Worm (Caenorhabditis elegans): Measurements from ENCODE around the gene Y34B4A.7.
A peak's percentile ranks its signal among the peaks of the same experiment; 100 is the strongest.

Y34B4A.7 gene

ce11 chrX:5205561-5205960 lies 38.6 kb upstream of the Y34B4A.7 start, which contains the start of gene H28G03.2:
TSS of gene H28G03.2 (plus strand) at chrX:5205760.
- TF ChIP-seq sma-9 (GFP tag; optimal IDR thresholded peaks at IDR 0.05) (peak; percentile 18), sma-9 (tag; optimal IDR thresholded peaks at IDR 0.05) (no peak), ztf-11 (tag; optimal IDR thresholded peaks at IDR 0.05) (no peak), ceh-16 (tag; optimal IDR thresholded peaks at IDR 0.05) (no peak), nhr-237 (tag; optimal IDR thresholded peaks at IDR 0.05) (no peak), ceh-82 (tag; optimal IDR thresholded peaks at IDR 0.05) (no peak), snpc-4 (tag; optimal IDR thresholded peaks at IDR 0.05) (no peak), egl-27 (tag; optimal IDR thresholded peaks at IDR 0.05) (no peak), aly-2 (tag; optimal IDR thresholded peaks at IDR 0.05) (no peak), lsy-2 (tag; optimal IDR thresholded peaks at IDR 0.05) (no peak), crh-2 (tag; optimal IDR thresholded peaks at IDR 0.05) (no peak), sem-4 (tag; optimal IDR thresholded peaks at IDR 0.05) (no peak), nhr-129 (tag; optimal IDR thresholded peaks at IDR 0.05) (peak; percentile 22), F13H6.1 (tag; optimal IDR thresholded peaks at IDR 0.05) (no peak), R02D3.7 (tag; optimal IDR thresholded peaks at IDR 0.05) (no peak), Y55F3AM.14 (GFP tag; optimal IDR thresholded peaks at IDR 0.05) (no peak), ztf-1 (GFP tag; conservative IDR thresholded peaks at IDR 0.05) (no peak), ZK546.5 (tag; optimal IDR thresholded peaks at IDR 0.05) (no peak)

ce11 chrX:5207819-5208218 lies 36.3 kb upstream of the Y34B4A.7 start:
- TF ChIP-seq fos-1 (tag; optimal IDR thresholded peaks at IDR 0.05) (peak; percentile 14), crh-2 (tag; optimal IDR thresholded peaks at IDR 0.05) (peak; percentile 13), elt-3 (tag; optimal IDR thresholded peaks at IDR 0.05) (no peak)

ce11 chrX:5208326-5208725 lies 35.8 kb upstream of the Y34B4A.7 start:
- TF ChIP-seq nhr-129 (tag; optimal IDR thresholded peaks at IDR 0.05) = peak; percentile 22
- no peak for TF ChIP-seq lin-13 (GFP tag; optimal IDR thresholded peaks at IDR 0.05)
- TF ChIP-seq F13H6.1 (tag; optimal IDR thresholded peaks at IDR 0.05) = peak; percentile 71
- TF ChIP-seq alr-1 (tag; optimal IDR thresholded peaks at IDR 0.05) = no peak
- no peak for TF ChIP-seq gmeb-1 (tag; optimal IDR thresholded peaks at IDR 0.05)
- TF ChIP-seq mab-5 (tag; optimal IDR thresholded peaks at IDR 0.05) = no peak
- no peak for TF ChIP-seq crh-2 (tag; optimal IDR thresholded peaks at IDR 0.05)
- TF ChIP-seq elt-1 (tag; optimal IDR thresholded peaks at IDR 0.05) = no peak
- peak in 1 of 2 experiments; percentile 8 for TF ChIP-seq lsy-2 (tag; optimal IDR thresholded peaks at IDR 0.05)

- TF ChIP-seq ceh-16 (tag; optimal IDR thresholded peaks at IDR 0.05) (no peak), ztf-4 (tag; optimal IDR thresholded peaks at IDR 0.05) (no peak), gmeb-1 (tag; optimal IDR thresholded peaks at IDR 0.05) (no peak), sma-9 (GFP tag; optimal IDR thresholded peaks at IDR 0.05) (peak; percentile 40), sma-9 (tag; optimal IDR thresholded peaks at IDR 0.05) (no peak), nhr-11 (tag; optimal IDR thresholded peaks at IDR 0.05) (no peak), ama-1 (optimal IDR thresholded peaks at IDR 0.05) (no peak), R02D3.7 (tag; optimal IDR thresholded peaks at IDR 0.05) (no peak), ztf-1 (GFP tag; conservative IDR thresholded peaks at IDR 0.05) (no peak), aly-2 (tag; optimal IDR thresholded peaks at IDR 0.05) (no peak), elt-3 (tag; optimal IDR thresholded peaks at IDR 0.05) (no peak), fos-1 (tag; optimal IDR thresholded peaks at IDR 0.05) (peak; percentile 28), nhr-6 (tag; optimal IDR thresholded peaks at IDR 0.05) (no peak), nhr-129 (tag; optimal IDR thresholded peaks at IDR 0.05) (no peak), blmp-1 (tag; optimal IDR thresholded peaks at IDR 0.05; ENCODE audit: insufficient read depth) (peak; percentile 32), dmd-4 (tag; optimal IDR thresholded peaks at IDR 0.05) (no peak), mbf-1 (tag; optimal IDR thresholded peaks at IDR 0.05) (no peak), nhr-21 (tag; optimal IDR thresholded peaks at IDR 0.05) (no peak), unc-62 (GFP tag; optimal IDR thresholded peaks at IDR 0.05) (no peak), ceh-82 (tag; optimal IDR thresholded peaks at IDR 0.05) (no peak), F13H6.1 (tag; optimal IDR thresholded peaks at IDR 0.05) (no peak)
Observed at ce11 chrX:5208831-5209230, 35.3 kb upstream of the Y34B4A.7 start.

ce11 chrX:5209429-5209828 lies 34.7 kb upstream of the Y34B4A.7 start:
- TF ChIP-seq mdl-1 (tag; optimal IDR thresholded peaks at IDR 0.05) (no peak), lsy-2 (tag; optimal IDR thresholded peaks at IDR 0.05) (peak in 1 of 2 experiments; percentile 38), F13H6.1 (tag; optimal IDR thresholded peaks at IDR 0.05) (peak; percentile 59), C34F6.9 (tag; optimal IDR thresholded peaks at IDR 0.05) (peak; percentile 25)
